Worm (Caenorhabditis elegans) whole organism, L3 larva: Measurements from ENCODE around the gene srt-15.

Experiments
- R02D3.7 ChIP-seq: fragments of 150-350 bp; optimal IDR thresholded peaks from 2 replicates; lab custom pipeline; 2014; ENCODE audit warnings: missing biosample characterization, missing genetic modification characterization
- ZK546.5 ChIP-seq: sonication (generic microtip); optimal IDR thresholded peaks from 2 replicates; lab custom pipeline; 2017; ENCODE audit warnings: missing biosample characterization, missing genetic modification characterization
- aly-2 ChIP-seq: fragments of 150-350 bp; optimal IDR thresholded peaks from 2 replicates; lab custom pipeline; 2014; ENCODE audit warnings: missing biosample characterization, missing genetic modification characterization
- ama-1 ChIP-seq: fragments of 150-350 bp; optimal IDR thresholded peaks from 2 replicates; lab custom pipeline; 2018
- ceh-16 ChIP-seq: sonication (generic microtip); optimal IDR thresholded peaks from 2 replicates; lab custom pipeline; 2017; ENCODE audit warnings: missing biosample characterization, missing genetic modification characterization
- ceh-82 ChIP-seq: fragments of 150-350 bp; optimal IDR thresholded peaks from 2 replicates; lab custom pipeline; 2014; ENCODE audit warnings: missing biosample characterization, missing genetic modification characterization
- ceh-9 ChIP-seq: sonication (generic microtip); optimal IDR thresholded peaks from 2 replicates; lab custom pipeline; 2018; ENCODE audit warnings: missing biosample characterization, missing genetic modification characterization
- daf-12 ChIP-seq: fragments of 150-350 bp; optimal IDR thresholded peaks from 2 replicates; lab custom pipeline; 2014; ENCODE audit warnings: missing biosample characterization, missing genetic modification reagents, missing genetic modification characterization
- egl-5 ChIP-seq: fragments of 150-350 bp; optimal IDR thresholded peaks from 2 replicates; lab custom pipeline; 2017; ENCODE audit warnings: missing biosample characterization, missing genetic modification reagents, missing genetic modification characterization, inconsistent platforms
- elt-2 ChIP-seq: sonication (generic microtip); optimal IDR thresholded peaks from 2 replicates; lab custom pipeline; 2016; ENCODE audit warnings: missing genetic modification reagents, mild to moderate bottlenecking, missing genetic modification characterization, missing compliant biosample characterization
- eor-1 ChIP-seq, 2 experiments: fragments of 150-350 bp; optimal IDR thresholded peaks; 2 replicates each; lab custom pipeline; 2014 to 2018; ENCODE audit warnings: missing biosample characterization in 2 of 2, missing genetic modification characterization in 2 of 2
- fkh-10 ChIP-seq: sonication (generic microtip); optimal IDR thresholded peaks from 2 replicates; lab custom pipeline; 2017; ENCODE audit warnings: missing biosample characterization, missing genetic modification reagents, missing genetic modification characterization
- fkh-2 ChIP-seq: fragments of 150-350 bp; optimal IDR thresholded peaks from 2 replicates; lab custom pipeline; 2014; ENCODE audit warnings: missing biosample characterization, missing genetic modification reagents, missing genetic modification characterization
- hmg-11 ChIP-seq: sonication (generic microtip); optimal IDR thresholded peaks from 2 replicates; lab custom pipeline; 2016; ENCODE audit warnings: missing genetic modification characterization, missing compliant biosample characterization
- jun-1 ChIP-seq: fragments of 150-350 bp; optimal IDR thresholded peaks from 2 replicates; lab custom pipeline; 2014; ENCODE audit warnings: missing biosample characterization, missing genetic modification reagents, missing genetic modification characterization
- lin-15B ChIP-seq: fragments of 150-350 bp; optimal IDR thresholded peaks from 2 replicates; lab custom pipeline; 2014; ENCODE audit warnings: missing biosample characterization, missing genetic modification characterization
- lsy-12 ChIP-seq: sonication (generic microtip); optimal IDR thresholded peaks from 2 replicates; lab custom pipeline; 2016; ENCODE audit warnings: mild to moderate bottlenecking, missing genetic modification characterization, missing compliant biosample characterization
- mdl-1 ChIP-seq: fragments of 150-350 bp; optimal IDR thresholded peaks from 2 replicates; lab custom pipeline; 2014; ENCODE audit warnings: missing biosample characterization, missing genetic modification characterization
- mml-1 ChIP-seq: fragments of 150-350 bp; sonication (generic microtip); optimal IDR thresholded peaks from 3 replicates; lab custom pipeline; 2014; ENCODE audit warnings: missing biosample characterization, missing genetic modification characterization
- nfya-1 ChIP-seq: sonication (generic microtip); optimal IDR thresholded peaks from 2 replicates; lab custom pipeline; 2017; ENCODE audit warnings: missing genetic modification characterization, mild to moderate bottlenecking, missing compliant biosample characterization, antibody characterized with exemption, moderate library complexity; ENCODE audit not compliant: insufficient read depth
- nhr-23 ChIP-seq: fragments of 150-350 bp; optimal IDR thresholded peaks from 2 replicates; lab custom pipeline; 2014; ENCODE audit warnings: missing biosample characterization, missing genetic modification reagents, missing genetic modification characterization
- nhr-237 ChIP-seq: fragments of 150-350 bp; optimal IDR thresholded peaks from 2 replicates; lab custom pipeline; 2014; ENCODE audit warnings: missing biosample characterization, missing genetic modification characterization
- nhr-28 ChIP-seq: fragments of 150-350 bp; optimal IDR thresholded peaks from 2 replicates; lab custom pipeline; 2014; ENCODE audit warnings: missing biosample characterization, missing genetic modification characterization
- nhr-43 ChIP-seq: sonication (generic microtip); optimal IDR thresholded peaks from 2 replicates; lab custom pipeline; 2016; ENCODE audit warnings: mild to moderate bottlenecking, missing genetic modification characterization, missing compliant biosample characterization; ENCODE audit not compliant: poor library complexity, severe bottlenecking
- nhr-67 ChIP-seq: fragments of 150-350 bp; optimal IDR thresholded peaks from 2 replicates; lab custom pipeline; 2014; ENCODE audit warnings: missing biosample characterization, missing genetic modification characterization
- nhr-76 ChIP-seq: fragments of 150-350 bp; sonication (generic microtip); optimal IDR thresholded peaks from 5 replicates; lab custom pipeline; 2014; ENCODE audit warnings: missing biosample characterization, missing genetic modification characterization
- nhr-77 ChIP-seq: fragments of 150-350 bp; optimal IDR thresholded peaks from 2 replicates; lab custom pipeline; 2014; ENCODE audit warnings: missing biosample characterization, missing genetic modification characterization
- pha-4 ChIP-seq: fragments of 150-350 bp; optimal IDR thresholded peaks from 2 replicates; lab custom pipeline; 2014; ENCODE audit warnings: missing biosample characterization, missing genetic modification reagents, missing genetic modification characterization
- sea-2 ChIP-seq: fragments of 150-350 bp; sonication (generic microtip); optimal IDR thresholded peaks from 4 replicates; lab custom pipeline; 2014; ENCODE audit warnings: missing biosample characterization, missing genetic modification reagents, missing genetic modification characterization
- tbx-2 ChIP-seq: sonication (generic microtip); optimal IDR thresholded peaks from 2 replicates; lab custom pipeline; 2016; ENCODE audit warnings: mild to moderate bottlenecking, missing genetic modification characterization, missing compliant biosample characterization
- unc-39 ChIP-seq: sonication (generic microtip); optimal IDR thresholded peaks from 4 replicates; lab custom pipeline; 2017; ENCODE audit warnings: missing biosample characterization, missing genetic modification characterization
- unc-62 ChIP-seq: fragments of 150-350 bp; sonication (generic microtip); optimal IDR thresholded peaks from 4 replicates; lab custom pipeline; 2014; ENCODE audit warnings: missing biosample characterization, missing genetic modification reagents, missing genetic modification characterization
- zag-1 ChIP-seq: fragments of 150-350 bp; optimal IDR thresholded peaks from 2 replicates; lab custom pipeline; 2014; ENCODE audit warnings: missing biosample characterization, missing genetic modification characterization
- ztf-11 ChIP-seq: fragments of 150-350 bp; optimal IDR thresholded peaks from 2 replicates; lab custom pipeline; 2014; ENCODE audit warnings: missing biosample characterization, missing genetic modification characterization

The srt-15 gene

ce11 chrV:3038058-3038457 lies 23.9 kb downstream of the srt-15 start:
- no peak for TF ChIP-seq hmg-11 (tag; lab: Kevin White, UChicago)
- TF ChIP-seq jun-1, result no peak
- no peak for TF ChIP-seq mml-1
- TF ChIP-seq zag-1, result no peak
- TF ChIP-seq fkh-10 (GFP tag; lab: Kevin White, UChicago), result no peak
- TF ChIP-seq nhr-77 (tag; lab: Kevin White, UChicago), result no peak
- TF ChIP-seq nhr-43 (tag; lab: Kevin White, UChicago), result no peak
- TF ChIP-seq nhr-76 (tag; lab: Kevin White, UChicago), result no peak
- no peak for TF ChIP-seq nfya-1 (tag; lab: Kevin White, UChicago)
- TF ChIP-seq egl-5, result no peak
- TF ChIP-seq aly-2 (tag; lab: Kevin White, UChicago), result no peak
- TF ChIP-seq elt-2 (tag; lab: Kevin White, UChicago), result no peak
- no peak for TF ChIP-seq ceh-82 (tag; lab: Kevin White, UChicago)
- TF ChIP-seq ceh-9 (tag; lab: Kevin White, UChicago), result no peak
- no peak for TF ChIP-seq R02D3.7 (tag; lab: Kevin White, UChicago)
- no peak for TF ChIP-seq unc-39 (tag; lab: Kevin White, UChicago)
- TF ChIP-seq lin-15B (tag; lab: Kevin White, UChicago), result no peak
- no peak for TF ChIP-seq sea-2 (GFP tag; lab: Kevin White, UChicago)
- TF ChIP-seq ztf-11, result no peak

ce11 chrV:3034236-3034635 lies 27.7 kb downstream of the srt-15 start, which contains the start of gene srw-8:
TSS of gene srw-8 (minus strand) at chrV:3034336.
- TF ChIP-seq nhr-23 (tag; lab: Kevin White, UChicago) (no peak), ama-1 (no peak), unc-62 (GFP tag; lab: Kevin White, UChicago) (no peak), fkh-10 (GFP tag; lab: Kevin White, UChicago) (no peak), eor-1 (tag; optimal IDR thresholded peaks at IDR 0.05; lab: Kevin White, UChicago) (no peak), elt-2 (tag; lab: Kevin White, UChicago) (no peak), ceh-16 (no peak), lin-15B (tag; lab: Kevin White, UChicago) (no peak), nhr-237 (tag; lab: Kevin White, UChicago) (no peak), fkh-2 (tag; lab: Kevin White, UChicago) (no peak), lsy-12 (tag; lab: Kevin White, UChicago) (no peak), R02D3.7 (tag; lab: Kevin White, UChicago) (no peak), nhr-43 (tag; lab: Kevin White, UChicago) (no peak), nhr-28 (tag; lab: Kevin White, UChicago) (no peak), nhr-77 (tag; lab: Kevin White, UChicago) (no peak)
- TF ChIP-seq, all 47 proteins: peak for 0

- TF ChIP-seq ceh-9 (tag; lab: Kevin White, UChicago) (no peak), ztf-11 (no peak), daf-12 (tag; lab: Kevin White, UChicago) (no peak), pha-4 (no peak), mdl-1 (tag; lab: Kevin White, UChicago) (no peak), fkh-2 (tag; lab: Kevin White, UChicago) (no peak), nhr-43 (tag; lab: Kevin White, UChicago) (no peak), eor-1 (tag; optimal IDR thresholded peaks at IDR 0.05; lab: Kevin White, UChicago) (no peak), hmg-11 (tag; lab: Kevin White, UChicago) (no peak), ceh-82 (tag; lab: Kevin White, UChicago) (no peak), ceh-16 (no peak), nhr-67 (tag; lab: Kevin White, UChicago) (no peak), nhr-28 (tag; lab: Kevin White, UChicago) (no peak), ZK546.5 (tag; lab: Kevin White, UChicago) (no peak)
Observed at ce11 chrV:3032343-3032742, 29.6 kb downstream of the srt-15 start, which contains the start of gene irld-38. TSS of gene irld-38 (minus strand) at chrV:3032443.

ce11 chrV:3028205-3028604 lies 33.8 kb downstream of the srt-15 start, which contains the start of gene asp-7:
TSS of gene asp-7 (plus strand) at chrV:3028285.
- TF ChIP-seq tbx-2 (tag; lab: Kevin White, UChicago) (no peak), elt-2 (tag; lab: Kevin White, UChicago) (peak; percentile 15)
